Worm (Caenorhabditis elegans): ENCODE results near the gene alp-1.

The alp-1 gene

DNA sequence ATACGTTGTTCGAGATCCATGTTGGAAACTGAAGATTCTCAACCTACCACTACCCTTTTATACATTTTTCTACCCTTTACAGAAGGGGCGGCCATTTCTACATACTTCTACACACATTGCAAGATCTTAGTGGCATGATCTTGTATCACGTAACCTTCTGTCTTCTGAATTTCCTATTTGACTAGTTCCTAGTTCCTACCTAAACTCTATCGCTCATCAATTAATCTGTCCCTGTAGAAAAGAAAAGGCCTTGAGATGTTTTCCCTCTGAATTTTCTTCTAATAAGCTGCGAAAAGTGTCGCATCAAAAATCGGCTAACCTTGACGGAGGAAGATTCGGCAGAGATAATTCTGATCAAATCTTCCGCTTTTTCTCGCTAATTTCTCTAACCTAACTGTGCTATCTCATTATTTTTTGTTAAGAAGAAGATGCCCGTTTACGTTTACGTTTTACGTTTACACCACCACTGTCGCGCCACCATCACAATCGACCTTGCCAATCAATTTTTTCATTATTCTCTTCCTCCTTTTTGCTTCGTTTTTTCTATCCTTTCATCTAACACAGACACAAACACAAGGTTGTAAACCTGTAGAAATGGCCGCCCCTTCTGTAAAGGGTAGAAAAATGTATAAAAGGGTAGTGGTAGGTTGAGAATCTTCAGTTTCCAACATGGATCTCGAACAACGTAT is 28.0 kb upstream of the alp-1 start, which contains the start of the genes col-117 and col-3:
col-117 (minus strand) TSS at position 51 of the 689 bp plus-strand sequence.
col-3 (plus strand) TSS at position 639 of the 689 bp plus-strand sequence.
- no peak for TF ChIP-seq flt-1 (GFP tag; IDR thresholded peaks at IDR 0.05)
- no peak for TF ChIP-seq cog-1 (tag; optimal IDR thresholded peaks at IDR 0.05)
- no peak for TF ChIP-seq ztf-29 (GFP tag; IDR thresholded peaks at IDR 0.05)
- no peak for TF ChIP-seq ref-1 (GFP tag; conservative IDR thresholded peaks at IDR 0.05)
- no peak for TF ChIP-seq tab-1 (GFP tag; IDR thresholded peaks at IDR 0.05)

- TF ChIP-seq med-1 (GFP tag; optimal IDR thresholded peaks at IDR 0.05; ENCODE audit: insufficient read depth) (no peak), ztf-29 (GFP tag; IDR thresholded peaks at IDR 0.05) (no peak), klf-2 (GFP tag; conservative IDR thresholded peaks at IDR 0.05) (no peak), flt-1 (GFP tag; IDR thresholded peaks at IDR 0.05) (no peak), ref-1 (GFP tag; conservative IDR thresholded peaks at IDR 0.05) (no peak), tab-1 (GFP tag; IDR thresholded peaks at IDR 0.05) (no peak), cog-1 (tag; optimal IDR thresholded peaks at IDR 0.05) (no peak), ztf-23 (GFP tag; IDR thresholded peaks at IDR 0.05) (no peak), T22C8.4 (GFP tag; IDR thresholded peaks at IDR 0.05) (no peak)
Observed at ce11 chrIV:8825997-8826605, 26.2 kb upstream of the alp-1 start.

ce11 chrIV:8826606-8827000 is 25.7 kb upstream of the alp-1 start:
- TF ChIP-seq T22C8.4 (GFP tag; IDR thresholded peaks at IDR 0.05), result peak; percentile 80
- no peak for TF ChIP-seq cog-1 (tag; optimal IDR thresholded peaks at IDR 0.05)

DNA sequence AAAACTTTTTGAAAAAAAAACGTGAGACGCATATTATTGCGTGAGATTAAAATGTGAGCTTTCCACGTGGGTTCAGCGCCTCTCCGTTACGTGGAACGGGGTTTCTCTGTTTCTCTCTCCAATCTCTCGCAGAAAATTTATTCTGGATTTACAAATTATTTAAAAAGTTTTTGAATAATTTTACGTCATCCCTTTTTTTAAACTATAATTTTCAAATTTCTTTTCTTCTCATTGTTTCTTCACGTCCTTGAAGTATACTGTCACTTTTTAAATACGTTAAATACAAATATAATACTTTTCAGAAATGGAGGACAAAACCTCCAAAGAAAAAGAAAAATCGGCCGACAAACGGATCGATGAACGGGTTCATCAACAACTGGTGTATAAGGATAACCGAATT is 24.8 kb upstream of the alp-1 start, which contains the start of gene T28C6.7:
T28C6.7 (plus strand) TSS at position 301 of the 400 bp plus-strand sequence.
- TF ChIP-seq tab-1 (GFP tag; IDR thresholded peaks at IDR 0.05) (no peak), med-1 (GFP tag; optimal IDR thresholded peaks at IDR 0.05; ENCODE audit: insufficient read depth) (no peak), ztf-23 (GFP tag; IDR thresholded peaks at IDR 0.05) (no peak), ztf-29 (GFP tag; IDR thresholded peaks at IDR 0.05) (no peak), ref-1 (GFP tag; conservative IDR thresholded peaks at IDR 0.05) (no peak), T22C8.4 (GFP tag; IDR thresholded peaks at IDR 0.05) (no peak), flt-1 (GFP tag; IDR thresholded peaks at IDR 0.05) (no peak), klf-2 (GFP tag; conservative IDR thresholded peaks at IDR 0.05) (no peak), cog-1 (tag; optimal IDR thresholded peaks at IDR 0.05) (no peak)

DNA sequence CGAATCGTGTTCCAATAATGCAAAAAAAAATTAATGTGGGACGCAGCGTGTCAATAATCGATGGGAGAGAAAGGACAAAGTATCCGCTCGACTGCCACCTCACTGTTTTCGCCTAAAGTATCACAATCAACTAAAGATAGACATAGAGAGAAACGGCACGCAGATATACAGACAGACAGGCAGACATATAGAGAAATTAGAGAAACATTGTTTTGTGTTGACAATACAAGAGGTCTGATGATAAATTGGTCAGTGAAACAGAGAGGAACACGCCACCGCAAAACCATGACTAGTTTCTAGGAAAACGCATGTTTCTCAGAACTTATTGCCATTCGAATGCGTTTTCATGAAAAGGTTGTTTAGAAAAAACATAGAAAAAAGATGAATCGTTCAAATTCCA is 21.7 kb upstream of the alp-1 start, which contains the start of gene T28C6.8:
T28C6.8 (minus strand) TSS at position 137 of the 400 bp plus-strand sequence.
- TF ChIP-seq med-1 (GFP tag; optimal IDR thresholded peaks at IDR 0.05; ENCODE audit: insufficient read depth) (no peak), cog-1 (tag; optimal IDR thresholded peaks at IDR 0.05) (no peak), klf-2 (GFP tag; conservative IDR thresholded peaks at IDR 0.05) (no peak), ztf-29 (GFP tag; IDR thresholded peaks at IDR 0.05) (no peak), T22C8.4 (GFP tag; IDR thresholded peaks at IDR 0.05) (no peak), ref-1 (GFP tag; conservative IDR thresholded peaks at IDR 0.05) (no peak), flt-1 (GFP tag; IDR thresholded peaks at IDR 0.05) (no peak), tab-1 (GFP tag; IDR thresholded peaks at IDR 0.05) (no peak), ztf-23 (GFP tag; IDR thresholded peaks at IDR 0.05) (no peak)

ce11 chrIV:8840161-8840765 is 12.0 kb upstream of the alp-1 start, which contains the start of the genes T28C6.11 and T11B7.1:
T28C6.11 (minus strand) TSS chrIV:8840261.
T11B7.1 (plus strand) TSS chrIV:8840715.
- no peak for TF ChIP-seq klf-2 (GFP tag; conservative IDR thresholded peaks at IDR 0.05)

ce11 chrIV:8844457-8844856 is 7.8 kb upstream of the alp-1 start, which contains the start of gene T11B7.2:
T11B7.2 (minus strand) TSS chrIV:8844557.
- TF ChIP-seq tab-1 (GFP tag; IDR thresholded peaks at IDR 0.05) (no peak), ref-1 (GFP tag; conservative IDR thresholded peaks at IDR 0.05) (no peak), ztf-29 (GFP tag; IDR thresholded peaks at IDR 0.05) (no peak), ztf-23 (GFP tag; IDR thresholded peaks at IDR 0.05) (no peak), klf-2 (GFP tag; conservative IDR thresholded peaks at IDR 0.05) (no peak), cog-1 (tag; optimal IDR thresholded peaks at IDR 0.05) (no peak), T22C8.4 (GFP tag; IDR thresholded peaks at IDR 0.05) (no peak), med-1 (GFP tag; optimal IDR thresholded peaks at IDR 0.05; ENCODE audit: insufficient read depth) (no peak), flt-1 (GFP tag; IDR thresholded peaks at IDR 0.05) (no peak)

DNA sequence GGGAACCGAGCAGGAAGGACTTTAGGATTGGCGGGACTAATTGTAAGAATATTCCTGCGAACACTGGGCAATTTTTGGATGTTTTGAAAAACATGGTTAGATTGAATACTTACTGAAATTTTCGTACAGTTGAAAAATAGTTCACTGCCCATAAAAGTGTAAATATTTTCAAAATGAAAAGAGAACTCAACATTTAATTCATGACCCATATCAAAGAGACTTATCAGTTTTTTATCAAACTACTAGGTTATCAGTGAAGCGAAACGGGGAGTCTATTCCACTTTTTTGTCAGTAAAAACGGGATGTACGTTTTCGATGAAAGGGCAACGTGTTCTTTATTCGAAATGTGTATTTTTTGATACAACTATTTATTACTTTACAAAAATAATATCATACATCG is 6.4 kb upstream of the alp-1 start:
- no peak for TF ChIP-seq med-1 (GFP tag; optimal IDR thresholded peaks at IDR 0.05; ENCODE audit: insufficient read depth)
- no peak for TF ChIP-seq flt-1 (GFP tag; IDR thresholded peaks at IDR 0.05)
- no peak for TF ChIP-seq ztf-29 (GFP tag; IDR thresholded peaks at IDR 0.05)
- no peak for TF ChIP-seq T22C8.4 (GFP tag; IDR thresholded peaks at IDR 0.05)
- no peak for TF ChIP-seq klf-2 (GFP tag; conservative IDR thresholded peaks at IDR 0.05)

- no peak for TF ChIP-seq klf-2 (GFP tag; conservative IDR thresholded peaks at IDR 0.05)
- no peak for TF ChIP-seq ztf-23 (GFP tag; IDR thresholded peaks at IDR 0.05)
- no peak for TF ChIP-seq tab-1 (GFP tag; IDR thresholded peaks at IDR 0.05)
Observed at ce11 chrIV:8847918-8848317, 4.4 kb upstream of the alp-1 start, which contains the start of gene col-118. col-118 (plus strand) TSS chrIV:8848218.

DNA sequence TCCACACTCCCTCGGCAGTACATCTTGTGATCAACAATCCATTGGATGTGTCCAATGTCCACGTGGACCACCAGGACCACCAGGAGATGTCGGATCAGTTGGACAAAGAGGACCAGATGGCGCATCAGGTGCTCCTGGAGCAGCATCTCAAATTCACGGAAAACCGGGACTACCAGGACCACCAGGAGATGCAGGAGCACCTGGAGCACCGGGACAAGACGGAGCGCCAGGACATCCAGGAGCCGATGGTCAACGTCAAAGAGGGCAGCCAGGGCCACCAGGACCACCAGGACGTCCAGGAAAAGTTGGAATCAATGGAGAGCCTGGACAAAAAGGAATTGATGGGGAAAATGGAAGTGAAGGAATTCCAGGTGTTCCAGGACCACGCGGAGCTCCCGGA is 3.3 kb upstream of the alp-1 start:
- no peak for TF ChIP-seq T22C8.4 (GFP tag; IDR thresholded peaks at IDR 0.05)
- TF ChIP-seq cog-1 (tag; optimal IDR thresholded peaks at IDR 0.05), result no peak
- TF ChIP-seq ztf-29 (GFP tag; IDR thresholded peaks at IDR 0.05), result no peak
- no peak for TF ChIP-seq med-1 (GFP tag; optimal IDR thresholded peaks at IDR 0.05; ENCODE audit: insufficient read depth)
- no peak for TF ChIP-seq ztf-23 (GFP tag; IDR thresholded peaks at IDR 0.05)
- no peak for TF ChIP-seq flt-1 (GFP tag; IDR thresholded peaks at IDR 0.05)
- no peak for TF ChIP-seq tab-1 (GFP tag; IDR thresholded peaks at IDR 0.05)
- TF ChIP-seq ref-1 (GFP tag; conservative IDR thresholded peaks at IDR 0.05), result no peak
- no peak for TF ChIP-seq klf-2 (GFP tag; conservative IDR thresholded peaks at IDR 0.05)

Data from whole organism, midembryonic.